Worm (Caenorhabditis elegans) whole organism, L4 larva: ENCODE results near the gene nhr-84.

ENCODE experiments used
- Y48G9A.11 ChIP-seq: fragments of 200-800 bp; sonication (Bioruptor generic); IDR thresholded peaks from 2 replicates; pipeline ENCODE4 v1.3.6; 2022; ENCODE audit warnings: missing genetic modification reagents, missing genetic modification characterization, missing compliant biosample characterization
- attf-4 ChIP-seq: sonication (generic microtip); optimal IDR thresholded peaks from 3 replicates; lab custom pipeline; 2017; ENCODE audit warnings: missing biosample characterization, missing genetic modification characterization
- cey-2 ChIP-seq: sonication (generic microtip); optimal IDR thresholded peaks from 3 replicates; lab custom pipeline; 2017; ENCODE audit warnings: missing genetic modification characterization, mild to moderate bottlenecking, missing compliant biosample characterization, antibody characterized with exemption, borderline replicate concordance; ENCODE audit not compliant: insufficient read depth
- egl-43 ChIP-seq: fragments of 200-800 bp; sonication (Bioruptor generic); IDR thresholded peaks from 2 replicates; pipeline ENCODE4 v1.3.6; 2022; ENCODE audit warnings: missing genetic modification reagents, missing genetic modification characterization, missing compliant biosample characterization
- fos-1 ChIP-seq: fragments of 150-350 bp; optimal IDR thresholded peaks from 2 replicates; lab custom pipeline; 2014; ENCODE audit warnings: missing biosample characterization, missing genetic modification characterization
- mdt-29 ChIP-seq: fragments of 200-800 bp; sonication (Bioruptor generic); IDR thresholded peaks from 2 replicates; pipeline ENCODE4 v1.3.6; 2022; ENCODE audit warnings: missing genetic modification reagents, missing genetic modification characterization, missing compliant biosample characterization
- mep-1 ChIP-seq: fragments of 150-350 bp; sonication (generic microtip); optimal IDR thresholded peaks from 3 replicates; lab custom pipeline; 2014; ENCODE audit warnings: missing biosample characterization, missing genetic modification characterization
- nhr-11 ChIP-seq: fragments of 150-350 bp; optimal IDR thresholded peaks from 2 replicates; lab custom pipeline; 2014; ENCODE audit warnings: missing biosample characterization, missing genetic modification characterization
- pqm-1 ChIP-seq: sonication (generic microtip); optimal IDR thresholded peaks from 2 replicates; lab custom pipeline; 2017; ENCODE audit warnings: missing biosample characterization, missing genetic modification characterization
- skn-1 ChIP-seq: fragments of 150-350 bp; optimal IDR thresholded peaks from 2 replicates; lab custom pipeline; 2014; ENCODE audit warnings: missing biosample characterization, missing genetic modification characterization
- unc-62 ChIP-seq, 3 experiments: fragments of 150-350 bp in 1 of 3; sonication (generic microtip); optimal IDR thresholded peaks in 2 of 3; peaks in 1 of 3; 1 replicate in 1 of 3; 2 replicates in 2 of 3; lab custom pipeline; 2014 to 2017; ENCODE audit warnings: missing biosample characterization in 3 of 3, missing genetic modification characterization in 3 of 3, missing genetic modification reagents in 3 of 3, missing genotype in 1 of 3
- ztf-11 ChIP-seq: fragments of 150-350 bp; optimal IDR thresholded peaks from 2 replicates; lab custom pipeline; 2014; ENCODE audit warnings: missing biosample characterization, missing genetic modification characterization

DNA sequence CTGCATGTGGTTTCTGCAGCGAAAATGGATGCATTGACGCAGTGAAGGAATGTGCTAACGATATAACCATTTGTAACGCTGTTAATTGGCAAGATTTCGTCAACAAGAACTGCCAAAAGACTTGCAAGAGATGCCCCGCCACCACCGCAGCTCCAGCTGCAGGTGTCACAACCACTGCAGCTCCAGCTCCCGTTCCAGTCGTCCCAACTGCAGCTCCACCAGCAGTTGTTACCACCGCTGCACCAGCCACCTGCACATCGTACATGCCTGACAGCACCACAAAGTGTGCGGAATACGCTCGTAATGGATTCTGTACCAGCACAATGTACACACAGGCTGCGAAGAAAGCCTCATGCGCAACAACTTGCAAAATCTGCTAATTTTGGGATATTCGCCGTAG lies 33.3 kb upstream of the nhr-84 start:
- no peak for TF ChIP-seq Y48G9A.11 (GFP tag; lab: Robert Waterston, UW)
- no peak for TF ChIP-seq egl-43 (GFP tag; lab: Robert Waterston, UW)
- TF ChIP-seq cey-2, result no peak
- no peak for TF ChIP-seq nhr-11
- TF ChIP-seq pqm-1, result no peak
- TF ChIP-seq fos-1, result no peak
- TF ChIP-seq mep-1, result no peak
- no peak for TF ChIP-seq ztf-11 (tag; lab: Kevin White, UChicago)
- no peak for TF ChIP-seq mdt-29
- TF ChIP-seq skn-1 (tag; lab: Kevin White, UChicago), result no peak
- TF ChIP-seq attf-4 (tag; lab: Kevin White, UChicago), result no peak
- no peak for TF ChIP-seq unc-62 (GFP tag; optimal IDR thresholded peaks at IDR 0.05 in 1 of 2; lab: Kevin White, UChicago)
- no peak for TF ChIP-seq unc-62 (tag; optimal IDR thresholded peaks at IDR 0.05; lab: Kevin White, UChicago)
